Worm (Caenorhabditis elegans) whole organism, young adult: ENCODE data around the gene srz-60.

Experiments used
- B0035.1 ChIP-seq: sonication (generic microtip); optimal IDR thresholded peaks from 2 replicates; lab custom pipeline; 2016; ENCODE audit warnings: missing genetic modification characterization, mild to moderate bottlenecking, missing compliant biosample characterization, missing genotype, missing genetic modification reagents
- B0261.1 ChIP-seq: sonication (generic microtip); optimal IDR thresholded peaks from 2 replicates; lab custom pipeline; 2016; ENCODE audit warnings: mild to moderate bottlenecking, missing genetic modification characterization, moderate library complexity, missing compliant biosample characterization
- B0336.3 ChIP-seq: fragments of 200-800 bp; sonication (Bioruptor generic); IDR thresholded peaks from 2 replicates; pipeline ENCODE4 v1.3.6; 2022; ENCODE audit warnings: missing genetic modification characterization, missing compliant biosample characterization
- F10E7.11 ChIP-seq: sonication (generic microtip); optimal IDR thresholded peaks from 2 replicates; lab custom pipeline; 2017; ENCODE audit warnings: mild to moderate bottlenecking, missing genetic modification characterization, moderate library complexity, missing compliant biosample characterization
- F49E8.2 ChIP-seq: sonication (generic microtip); optimal IDR thresholded peaks from 3 replicates; lab custom pipeline; 2017; ENCODE audit warnings: missing genetic modification characterization, mild to moderate bottlenecking, missing compliant biosample characterization, antibody characterized with exemption, moderate library complexity; ENCODE audit not compliant: insufficient read depth
- F52B5.7 ChIP-seq: sonication (generic microtip); optimal IDR thresholded peaks from 2 replicates; lab custom pipeline; 2016; ENCODE audit warnings: mild to moderate bottlenecking, missing genetic modification characterization, missing compliant biosample characterization
- F55B11.4 ChIP-seq: sonication (generic microtip); optimal IDR thresholded peaks from 2 replicates; lab custom pipeline; 2016; ENCODE audit warnings: missing compliant biosample characterization, missing genetic modification characterization, borderline replicate concordance; ENCODE audit not compliant: insufficient read depth
- K11D2.4 ChIP-seq: fragments of 200-800 bp; sonication (Bioruptor generic); IDR thresholded peaks from 2 replicates; pipeline ENCODE4 v1.3.6; 2022; ENCODE audit warnings: missing genetic modification reagents, missing genetic modification characterization, missing compliant biosample characterization
- Y53F4B.3 ChIP-seq: fragments of 200-800 bp; sonication (Bioruptor generic); IDR thresholded peaks from 2 replicates; pipeline ENCODE4 v1.3.6; 2022; ENCODE audit warnings: missing genetic modification reagents, missing genetic modification characterization, missing compliant biosample characterization
- Y67H2A.10 ChIP-seq: fragments of 200-800 bp; sonication (Bioruptor generic); conservative IDR thresholded peaks from 2 replicates; pipeline ENCODE4 v1.3.6; 2022; ENCODE audit warnings: missing genetic modification reagents, missing genetic modification characterization, missing compliant biosample characterization
- ZK185.1 ChIP-seq: sonication (generic microtip); optimal IDR thresholded peaks from 2 replicates; lab custom pipeline; 2016; ENCODE audit warnings: mild to moderate bottlenecking, missing genetic modification characterization, missing compliant biosample characterization; ENCODE audit not compliant: poor library complexity, severe bottlenecking
- aptf-3 ChIP-seq: fragments of 200-800 bp; sonication (Bioruptor generic); IDR thresholded peaks from 2 replicates; pipeline ENCODE4 v1.3.6; 2022; ENCODE audit warnings: missing genetic modification characterization, missing compliant biosample characterization
- atf-7 ChIP-seq: sonication (generic microtip); optimal IDR thresholded peaks from 2 replicates; lab custom pipeline; 2017; ENCODE audit warnings: mild to moderate bottlenecking, missing genetic modification characterization, missing compliant biosample characterization
- attf-3 ChIP-seq: fragments of 200-800 bp; sonication (Bioruptor generic); conservative IDR thresholded peaks from 2 replicates; pipeline ENCODE4 v1.3.6; 2022; ENCODE audit warnings: missing genetic modification reagents, missing genetic modification characterization, missing compliant biosample characterization
- attf-5 ChIP-seq: fragments of 200-800 bp; sonication (Bioruptor generic); optimal IDR thresholded peaks from 2 replicates; lab custom pipeline; 2018; ENCODE audit warnings: mild to moderate bottlenecking, missing genetic modification characterization, missing compliant biosample characterization
- attf-6 ChIP-seq: fragments of 200-800 bp; sonication (Bioruptor generic); IDR thresholded peaks from 2 replicates; pipeline ENCODE4 v1.3.6; 2022; ENCODE audit warnings: missing genetic modification reagents, missing genetic modification characterization, missing compliant biosample characterization
- bed-1 ChIP-seq: fragments of 200-800 bp; sonication (Bioruptor generic); IDR thresholded peaks from 2 replicates; pipeline ENCODE4 v1.3.6; 2022; ENCODE audit warnings: missing genetic modification reagents, missing genetic modification characterization, missing compliant biosample characterization
- ccch-3 ChIP-seq: fragments of 200-800 bp; sonication (Bioruptor generic); optimal IDR thresholded peaks from 2 replicates; lab custom pipeline; 2018; ENCODE audit warnings: mild to moderate bottlenecking, missing genetic modification characterization, missing compliant biosample characterization
- ceh-100 ChIP-seq: fragments of 200-800 bp; sonication (Bioruptor generic); IDR thresholded peaks from 2 replicates; pipeline ENCODE4 v1.3.6; 2022; ENCODE audit warnings: missing genetic modification reagents, missing genetic modification characterization, missing compliant biosample characterization
- ceh-58 ChIP-seq: fragments of 200-800 bp; sonication (Bioruptor generic); IDR thresholded peaks from 2 replicates; pipeline ENCODE4 v1.3.6; 2022; ENCODE audit warnings: missing genetic modification characterization, missing compliant biosample characterization
- chd-7 ChIP-seq: sonication (generic microtip); optimal IDR thresholded peaks from 2 replicates; lab custom pipeline; 2016; ENCODE audit warnings: mild to moderate bottlenecking, missing genetic modification characterization, moderate library complexity, missing compliant biosample characterization
- efl-1 ChIP-seq: fragments of 150-350 bp; optimal IDR thresholded peaks from 2 replicates; lab custom pipeline; 2014; ENCODE audit warnings: missing biosample characterization, missing genetic modification reagents, missing genetic modification characterization
- egl-18 ChIP-seq: fragments of 200-800 bp; sonication (Bioruptor generic); IDR thresholded peaks from 2 replicates; pipeline ENCODE4 v1.3.6; 2022; ENCODE audit warnings: missing genetic modification reagents, missing genetic modification characterization, missing compliant biosample characterization
- egrh-3 ChIP-seq: fragments of 200-800 bp; sonication (Bioruptor generic); IDR thresholded peaks from 2 replicates; pipeline ENCODE4 v1.3.6; 2022; ENCODE audit warnings: missing genetic modification reagents, missing genetic modification characterization, missing compliant biosample characterization
- ekl-4 ChIP-seq: fragments of 200-800 bp; sonication (Bioruptor generic); IDR thresholded peaks from 2 replicates; pipeline ENCODE4 v1.3.6; 2022; ENCODE audit warnings: missing genetic modification reagents, missing genetic modification characterization, missing compliant biosample characterization
- gei-17 ChIP-seq: fragments of 200-800 bp; sonication (Bioruptor generic); optimal IDR thresholded peaks from 2 replicates; lab custom pipeline; 2018; ENCODE audit warnings: mild to moderate bottlenecking, missing genetic modification characterization, missing compliant biosample characterization
- hlh-26 ChIP-seq: fragments of 200-800 bp; sonication (Bioruptor generic); conservative IDR thresholded peaks from 2 replicates; pipeline ENCODE4 v1.3.6; 2022; ENCODE audit warnings: missing genetic modification reagents, missing genetic modification characterization, missing compliant biosample characterization
- hmg-20 ChIP-seq: fragments of 200-800 bp; sonication (Bioruptor generic); IDR thresholded peaks from 2 replicates; pipeline ENCODE4 v1.3.6; 2022; ENCODE audit warnings: missing genetic modification reagents, missing genetic modification characterization, missing compliant biosample characterization
- lag-1 ChIP-seq: fragments of 200-800 bp; sonication (Bioruptor generic); IDR thresholded peaks from 2 replicates; pipeline ENCODE4 v1.3.6; 2022; ENCODE audit warnings: missing genetic modification reagents, missing genetic modification characterization, missing compliant biosample characterization
- let-526 ChIP-seq: fragments of 200-800 bp; sonication (Bioruptor generic); IDR thresholded peaks from 2 replicates; pipeline ENCODE4 v1.3.6; 2022; ENCODE audit warnings: missing genetic modification reagents, missing genetic modification characterization, missing compliant biosample characterization
- let-607 ChIP-seq, 2 experiments: fragments of 200-800 bp in 1 of 2; sonication (Bioruptor generic) in 1 of 2; sonication (generic microtip) in 1 of 2; optimal IDR thresholded peaks; 2 replicates each; lab custom pipeline; 2016 to 2018; ENCODE audit warnings: mild to moderate bottlenecking in 2 of 2, missing compliant biosample characterization in 2 of 2, missing genetic modification characterization in 2 of 2, moderate library complexity in 2 of 2, missing genotype in 1 of 2
- lir-1 ChIP-seq: fragments of 200-800 bp; sonication (Bioruptor generic); conservative IDR thresholded peaks from 2 replicates; pipeline ENCODE4 v1.3.6; 2022; ENCODE audit warnings: missing genetic modification reagents, missing genetic modification characterization, missing compliant biosample characterization
- madf-8 ChIP-seq: fragments of 200-800 bp; sonication (Bioruptor generic); conservative IDR thresholded peaks from 2 replicates; pipeline ENCODE4 v1.3.6; 2022; ENCODE audit warnings: missing genetic modification reagents, missing genetic modification characterization, missing compliant biosample characterization
- mel-28 ChIP-seq: sonication (generic microtip); optimal IDR thresholded peaks from 2 replicates; lab custom pipeline; 2016; ENCODE audit warnings: borderline replicate concordance, mild to moderate bottlenecking, missing genetic modification characterization, missing compliant biosample characterization
- mxl-1 ChIP-seq: sonication (generic microtip); optimal IDR thresholded peaks from 2 replicates; lab custom pipeline; 2016; ENCODE audit warnings: missing genetic modification characterization, missing compliant biosample characterization
- nfya-1 ChIP-seq: sonication (generic microtip); optimal IDR thresholded peaks from 2 replicates; lab custom pipeline; 2017; ENCODE audit warnings: antibody characterized with exemption, missing compliant biosample characterization, missing genetic modification characterization, borderline replicate concordance; ENCODE audit not compliant: insufficient read depth
- nfya-2 ChIP-seq: fragments of 200-800 bp; sonication (Bioruptor generic); IDR thresholded peaks from 2 replicates; pipeline ENCODE4 v1.3.6; 2022; ENCODE audit warnings: missing genetic modification reagents, missing genetic modification characterization, missing compliant biosample characterization
- nfyb-1 ChIP-seq: fragments of 200-800 bp; sonication (Bioruptor generic); IDR thresholded peaks from 2 replicates; pipeline ENCODE4 v1.3.6; 2022; ENCODE audit warnings: missing genetic modification reagents, missing genetic modification characterization, missing compliant biosample characterization
- pbrm-1 ChIP-seq: fragments of 200-800 bp; sonication (Bioruptor generic); IDR thresholded peaks from 2 replicates; pipeline ENCODE4 v1.3.6; 2022; ENCODE audit warnings: missing genetic modification reagents, missing genetic modification characterization, missing compliant biosample characterization
- rcor-1 ChIP-seq: fragments of 200-800 bp; sonication (Bioruptor generic); IDR thresholded peaks from 2 replicates; pipeline ENCODE4 v1.3.6; 2022; ENCODE audit warnings: missing genetic modification reagents, missing genetic modification characterization, missing compliant biosample characterization
- rec-8 ChIP-seq, 2 experiments: sonication (generic microtip); optimal IDR thresholded peaks; 2 replicates each; lab custom pipeline; 2016; ENCODE audit warnings: mild to moderate bottlenecking in 2 of 2, missing genetic modification characterization in 2 of 2, missing genetic modification reagents in 2 of 2, missing genotype in 2 of 2, missing biosample characterization in 1 of 2, missing compliant biosample characterization in 1 of 2, moderate library complexity in 1 of 2
- sdz-38 ChIP-seq: sonication (generic microtip); optimal IDR thresholded peaks from 2 replicates; lab custom pipeline; 2016; ENCODE audit warnings: missing genotype, missing genetic modification characterization, missing compliant biosample characterization
- sptf-2 ChIP-seq: fragments of 200-800 bp; sonication (Bioruptor generic); optimal IDR thresholded peaks from 2 replicates; lab custom pipeline; 2018; ENCODE audit warnings: mild to moderate bottlenecking, missing genetic modification characterization, missing compliant biosample characterization
- tlf-1 ChIP-seq: fragments of 200-800 bp; sonication (Bioruptor generic); optimal IDR thresholded peaks from 2 replicates; lab custom pipeline; 2018; ENCODE audit warnings: mild to moderate bottlenecking, missing genetic modification characterization, missing compliant biosample characterization
- unc-130 ChIP-seq: sonication (generic microtip); optimal IDR thresholded peaks from 2 replicates; lab custom pipeline; 2016; ENCODE audit warnings: missing genetic modification reagents, missing genetic modification characterization, missing compliant biosample characterization
- unc-62 ChIP-seq: fragments of 150-350 bp; optimal IDR thresholded peaks from 2 replicates; lab custom pipeline; 2014; ENCODE audit warnings: missing biosample characterization, missing genetic modification reagents, missing genetic modification characterization

srz-60 gene

DNA sequence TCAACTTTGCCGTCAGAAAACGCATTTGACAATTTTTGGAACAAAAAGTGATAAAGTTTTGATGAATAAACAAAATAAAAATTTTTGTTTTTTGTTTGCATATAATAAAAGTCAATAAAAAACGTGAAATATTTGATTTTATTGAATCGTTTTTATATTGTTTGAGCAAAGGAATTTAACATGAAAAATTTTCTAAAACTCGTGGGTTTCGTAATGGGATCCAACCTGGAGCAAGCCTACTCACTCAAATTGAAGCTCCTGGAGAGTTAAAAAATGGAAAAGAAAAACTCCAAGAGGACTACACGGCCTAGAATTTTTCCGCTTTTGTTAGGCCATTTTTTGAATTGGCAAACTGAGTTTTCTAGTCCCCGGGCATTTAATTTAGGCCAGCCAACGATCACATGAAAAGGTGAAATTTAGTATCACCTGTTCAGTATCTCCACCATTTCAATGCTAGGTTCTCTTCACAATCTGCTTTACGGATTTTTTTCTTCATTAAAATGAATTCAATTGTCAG lies at the start of gene srz-60, which contains the start of gene C04C3.9:
srz-60 (plus strand) TSS at position 467 of the 517 bp plus-strand sequence.
C04C3.9 (minus strand) TSS at position 101 of the 517 bp plus-strand sequence.
- TF ChIP-seq B0035.1 (tag; lab: Kevin White, UChicago), result no peak
- no peak for TF ChIP-seq B0261.1 (tag; lab: Kevin White, UChicago)
- TF ChIP-seq F49E8.2, result no peak
- TF ChIP-seq bed-1 (GFP tag; lab: Robert Waterston, UW), result no peak
- TF ChIP-seq ccch-3 (GFP tag; lab: Kevin White, UChicago), result no peak
- TF ChIP-seq unc-62, result no peak
- no peak for TF ChIP-seq attf-6
- no peak for TF ChIP-seq hlh-26 (GFP tag; lab: Robert Waterston, UW)
- no peak for TF ChIP-seq F55B11.4 (tag; lab: Kevin White, UChicago)
- no peak for TF ChIP-seq F10E7.11 (tag; lab: Kevin White, UChicago)
- no peak for TF ChIP-seq egrh-3 (GFP tag; lab: Robert Waterston, UW)
- no peak for TF ChIP-seq rec-8 (tag; optimal IDR thresholded peaks at IDR 0.05; lab: Kevin White, UChicago)
- TF ChIP-seq nfya-2 (GFP tag; lab: Robert Waterston, UW), result no peak
- no peak for TF ChIP-seq ceh-58 (GFP tag; lab: Robert Waterston, UW)
- TF ChIP-seq K11D2.4 (GFP tag; lab: Robert Waterston, UW), result no peak

DNA sequence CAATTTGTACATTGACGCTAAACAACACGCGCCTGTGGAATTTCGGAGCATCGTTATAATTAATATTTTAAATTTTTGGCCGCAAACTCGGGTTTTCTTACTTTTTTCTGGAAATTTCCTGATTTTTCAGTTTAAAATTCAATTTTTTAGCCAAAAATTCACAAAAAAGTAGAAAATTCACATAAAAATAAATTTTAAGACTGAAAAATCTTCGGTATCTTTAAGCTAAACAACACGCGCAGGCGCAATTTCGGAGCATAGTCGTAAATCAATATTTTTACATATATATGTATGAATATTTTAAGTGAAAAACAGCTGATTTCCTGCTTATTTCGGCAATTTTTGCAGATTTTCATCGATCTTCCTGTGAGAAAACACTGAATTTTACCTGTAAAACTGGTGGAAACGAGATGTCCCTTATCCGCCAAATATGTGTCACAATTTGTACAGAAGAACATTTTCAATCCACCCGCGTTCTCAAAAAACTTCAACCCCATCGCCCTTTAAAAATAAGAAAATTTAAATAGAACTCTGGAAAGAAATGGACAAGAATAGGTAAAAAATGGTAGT lies 46.3 kb upstream of the srz-60 start, which contains the start of gene B0546.3:
B0546.3 (minus strand) TSS at position 504 of the 570 bp plus-strand sequence.
- TF ChIP-seq chd-7 (tag; lab: Kevin White, UChicago) (peak; percentile 39), Y67H2A.10 (GFP tag; lab: Robert Waterston, UW) (no peak), attf-5 (GFP tag; lab: Kevin White, UChicago) (no peak), rec-8 (tag; optimal IDR thresholded peaks at IDR 0.05; lab: Kevin White, UChicago) (no peak), egl-18 (no peak), madf-8 (GFP tag; lab: Robert Waterston, UW) (no peak), ceh-100 (no peak), ZK185.1 (no peak), unc-130 (no peak), sdz-38 (tag; lab: Kevin White, UChicago) (no peak), aptf-3 (GFP tag; lab: Robert Waterston, UW) (no peak), pbrm-1 (no peak), Y53F4B.3 (GFP tag; lab: Robert Waterston, UW) (no peak), nfya-1 (tag; lab: Kevin White, UChicago) (no peak), hmg-20 (no peak), sptf-2 (GFP tag; lab: Kevin White, UChicago) (no peak), efl-1 (GFP tag; lab: Kevin White, UChicago) (no peak), B0336.3 (0 out of 2 replicates have a peak, but pooled peaks have one; percentile 29), tlf-1 (GFP tag; lab: Kevin White, UChicago) (no peak), let-526 (no peak), rcor-1 (GFP tag; lab: Robert Waterston, UW) (no peak), lir-1 (no peak), F52B5.7 (no peak), nfyb-1 (0 out of 2 replicates have a peak, but pooled peaks have one; percentile 57), mel-28 (tag; lab: Kevin White, UChicago) (no peak), gei-17 (GFP tag; lab: Kevin White, UChicago) (no peak), atf-7 (tag; lab: Kevin White, UChicago) (no peak), lag-1 (GFP tag; lab: Robert Waterston, UW) (no peak), mxl-1 (tag; lab: Kevin White, UChicago) (no peak), attf-3 (GFP tag; lab: Robert Waterston, UW) (peak; percentile 30; the same call in 1 of the 2 replicates), let-607 (tag; optimal IDR thresholded peaks at IDR 0.05; lab: Kevin White, UChicago) (no peak), ekl-4 (GFP tag; lab: Robert Waterston, UW) (peak; percentile 47; the same call in 1 of the 2 replicates)
